Fruit fly (Drosophila melanogaster) whole organism, embryonic: ENCODE results near the gene fwd.

Experiments used
- Aef1 ChIP-seq: fragments of 200-800 bp; sonication (Bioruptor generic); IDR thresholded peaks from 3 replicates; pipeline ENCODE4 v1.3.6; 2022; ENCODE audit warnings: missing biosample characterization, missing genetic modification characterization
- Bgb ChIP-seq: fragments of 200-800 bp; sonication (Bioruptor generic); IDR thresholded peaks from 2 replicates; pipeline ENCODE4 v1.3.6; 2022; ENCODE audit warnings: missing biosample characterization, missing genetic modification characterization; ENCODE audit not compliant: partially characterized antibody
- CG10543 ChIP-seq: fragments of 200-800 bp; sonication (Bioruptor generic); optimal IDR thresholded peaks from 3 replicates; lab custom pipeline; 2017; ENCODE audit warnings: missing biosample characterization, mild to moderate bottlenecking, missing genetic modification characterization, moderate library complexity
- CG14965 ChIP-seq: fragments of 200-800 bp; sonication (Bioruptor generic); optimal IDR thresholded peaks from 2 replicates; lab custom pipeline; 2016; ENCODE audit warnings: missing biosample characterization, missing genetic modification characterization, borderline replicate concordance
- CG15514 ChIP-seq: fragments of 200-800 bp; sonication (Bioruptor generic); optimal IDR thresholded peaks from 3 replicates; lab custom pipeline; 2017; ENCODE audit warnings: missing biosample characterization, missing genetic modification characterization, mild to moderate bottlenecking, moderate library complexity, missing genetic modification reagents
- CG17802 ChIP-seq: fragments of 200-800 bp; sonication (Bioruptor generic); optimal IDR thresholded peaks from 2 replicates; lab custom pipeline; 2018; ENCODE audit warnings: missing biosample characterization, mild to moderate bottlenecking, missing genetic modification characterization, moderate library complexity
- CG18476 ChIP-seq: fragments of 200-800 bp; sonication (Bioruptor generic); optimal IDR thresholded peaks from 2 replicates; lab custom pipeline; 2016; ENCODE audit warnings: missing biosample characterization, mild to moderate bottlenecking, missing genetic modification characterization
- CG18619 ChIP-seq: fragments of 200-800 bp; sonication (Bioruptor generic); optimal IDR thresholded peaks from 3 replicates; lab custom pipeline; 2017; ENCODE audit warnings: missing biosample characterization, mild to moderate bottlenecking, missing genetic modification characterization
- CG7928 ChIP-seq: fragments of 200-800 bp; sonication (Bioruptor generic); optimal IDR thresholded peaks from 2 replicates; lab custom pipeline; 2017; ENCODE audit warnings: missing biosample characterization, mild to moderate bottlenecking, missing genetic modification characterization
- CG8089 ChIP-seq: fragments of 200-800 bp; sonication (Bioruptor generic); optimal IDR thresholded peaks from 3 replicates; lab custom pipeline; 2016; ENCODE audit warnings: missing biosample characterization, missing genetic modification characterization
- CG8924 ChIP-seq: fragments of 200-800 bp; optimal IDR thresholded peaks from 3 replicates; lab custom pipeline; 2019; ENCODE audit warnings: missing biosample characterization, mild to moderate bottlenecking, missing genetic modification characterization, moderate library complexity
- CG9437 ChIP-seq: fragments of 200-800 bp; sonication (Bioruptor generic); optimal IDR thresholded peaks from 2 replicates; lab custom pipeline; 2018; ENCODE audit warnings: missing biosample characterization, mild to moderate bottlenecking, missing genetic modification characterization
- D19B ChIP-seq: fragments of 200-800 bp; sonication (Bioruptor generic); optimal IDR thresholded peaks from 2 replicates; lab custom pipeline; 2017; ENCODE audit warnings: missing biosample characterization, mild to moderate bottlenecking, missing genetic modification characterization
- Dll ChIP-seq: fragments of 200-800 bp; sonication (Bioruptor generic); IDR thresholded peaks from 4 replicates; pipeline ENCODE4 v1.3.6; 2022; ENCODE audit warnings: missing biosample characterization, missing genetic modification characterization; ENCODE audit not compliant: partially characterized antibody
- GATAe ChIP-seq: fragments of 200-800 bp; sonication (Bioruptor generic); conservative IDR thresholded peaks from 2 replicates; pipeline ENCODE4 v1.3.6; 2022; ENCODE audit warnings: missing biosample characterization, missing genetic modification characterization
- HLH4C ChIP-seq: fragments of 200-800 bp; sonication (Bioruptor generic); IDR thresholded peaks from 3 replicates; pipeline ENCODE4 v1.3.6; 2022; ENCODE audit warnings: missing biosample characterization, missing genetic modification characterization; ENCODE audit not compliant: partially characterized antibody
- Hey ChIP-seq: fragments of 200-800 bp; sonication (Bioruptor generic); optimal IDR thresholded peaks from 3 replicates; lab custom pipeline; 2018; ENCODE audit warnings: missing biosample characterization, mild to moderate bottlenecking, missing genetic modification characterization
- Hmx ChIP-seq: fragments of 200-800 bp; sonication (Bioruptor generic); optimal IDR thresholded peaks from 2 replicates; lab custom pipeline; 2016; ENCODE audit warnings: missing biosample characterization, missing genetic modification characterization
- Hr78 ChIP-seq, 2 experiments: fragments of 200-800 bp in 1 of 2; fragments of >200 bp in 1 of 2; sonication (Bioruptor generic) in 1 of 2; optimal IDR thresholded peaks; 2 replicates each; lab custom pipeline; 2017 to 2019; ENCODE audit warnings: missing biosample characterization in 2 of 2, missing genetic modification characterization in 2 of 2, mild to moderate bottlenecking in 1 of 2, moderate library complexity in 1 of 2
- Lpt ChIP-seq: fragments of >200 bp; optimal IDR thresholded peaks from 2 replicates; lab custom pipeline; 2018; ENCODE audit warnings: missing biosample characterization, missing genetic modification characterization
- Med ChIP-seq: fragments of 200-800 bp; sonication (Bioruptor generic); peaks from one replicate; lab custom pipeline; 2016; ENCODE audit warnings: missing biosample characterization, missing genetic modification characterization, mild to moderate bottlenecking, inconsistent platforms, moderate library complexity
- Pdp1 ChIP-seq, 2 experiments: fragments of 200-800 bp; sonication (Bioruptor generic); optimal IDR thresholded peaks; 3 replicates each; lab custom pipeline; 2016; ENCODE audit warnings: missing biosample characterization in 2 of 2, missing genetic modification characterization in 2 of 2, mild to moderate bottlenecking in 1 of 2, moderate library complexity in 1 of 2
- Sox100B ChIP-seq: fragments of 200-800 bp; sonication (Bioruptor generic); optimal IDR thresholded peaks from 3 replicates; lab custom pipeline; 2018; ENCODE audit warnings: missing biosample characterization, mild to moderate bottlenecking, missing genetic modification characterization
- Sry-δ ChIP-seq: fragments of 200-800 bp; sonication (Bioruptor generic); optimal IDR thresholded peaks from 2 replicates; lab custom pipeline; 2016; ENCODE audit warnings: missing biosample characterization, missing genetic modification characterization
- TFAM ChIP-seq: fragments of 200-800 bp; sonication (Bioruptor generic); optimal IDR thresholded peaks from 2 replicates; lab custom pipeline; 2017; ENCODE audit warnings: missing biosample characterization, missing genetic modification characterization, inconsistent platforms
- amos ChIP-seq: fragments of 200-800 bp; sonication (Bioruptor generic); IDR thresholded peaks from 2 replicates; pipeline ENCODE4 v1.3.6; 2022; ENCODE audit warnings: missing biosample characterization, missing genetic modification characterization; ENCODE audit not compliant: partially characterized antibody
- ap ChIP-seq: fragments of 200-800 bp; sonication (Bioruptor generic); IDR thresholded peaks from 2 replicates; pipeline ENCODE4 v1.3.6; 2022; ENCODE audit warnings: missing biosample characterization, missing genetic modification characterization
- cas ChIP-seq: fragments of 200-800 bp; sonication (Bioruptor generic); IDR thresholded peaks from 2 replicates; pipeline ENCODE4 v1.3.6; 2022; ENCODE audit warnings: missing biosample characterization, missing genetic modification characterization
- chinmo ChIP-seq: fragments of 200-800 bp; sonication (Bioruptor generic); IDR thresholded peaks from 4 replicates; pipeline ENCODE4 v1.3.6; 2022; ENCODE audit warnings: missing biosample characterization, missing genetic modification characterization; ENCODE audit not compliant: partially characterized antibody
- dimm ChIP-seq: fragments of 200-800 bp; sonication (Bioruptor generic); IDR thresholded peaks from 2 replicates; pipeline ENCODE4 v1.3.6; 2022; ENCODE audit warnings: missing biosample characterization, missing genetic modification characterization
- eyg ChIP-seq: fragments of 200-800 bp; sonication (Bioruptor generic); optimal IDR thresholded peaks from 3 replicates; lab custom pipeline; 2016; ENCODE audit warnings: missing biosample characterization, missing genetic modification characterization
- fru ChIP-seq: fragments of >200 bp; optimal IDR thresholded peaks from 2 replicates; lab custom pipeline; 2017
- fu2 ChIP-seq: fragments of 200-800 bp; sonication (Bioruptor generic); optimal IDR thresholded peaks from 2 replicates; lab custom pipeline; 2016; ENCODE audit warnings: missing biosample characterization, missing genetic modification characterization
- grau ChIP-seq: fragments of 200-800 bp; optimal IDR thresholded peaks from 3 replicates; lab custom pipeline; 2019; ENCODE audit warnings: missing biosample characterization, mild to moderate bottlenecking, missing genetic modification characterization, moderate library complexity
- gsb-n ChIP-seq: fragments of 200-800 bp; sonication (Bioruptor generic); optimal IDR thresholded peaks from 3 replicates; lab custom pipeline; 2018; ENCODE audit warnings: missing biosample characterization, mild to moderate bottlenecking, missing genetic modification characterization
- inv ChIP-seq: fragments of 200-800 bp; sonication (Bioruptor generic); IDR thresholded peaks from 2 replicates; pipeline ENCODE4 v1.3.6; 2022; ENCODE audit warnings: missing biosample characterization, missing genetic modification characterization; ENCODE audit not compliant: partially characterized antibody
- kni ChIP-seq: fragments of 200-800 bp; sonication (Bioruptor generic); optimal IDR thresholded peaks from 3 replicates; lab custom pipeline; 2017; ENCODE audit warnings: mild to moderate bottlenecking, missing biosample characterization, missing genetic modification reagents, missing genetic modification characterization
- lab ChIP-seq: fragments of 200-800 bp; sonication (Bioruptor generic); optimal IDR thresholded peaks from 3 replicates; lab custom pipeline; 2017; ENCODE audit warnings: missing biosample characterization, missing genetic modification characterization, mild to moderate bottlenecking, moderate library complexity, missing genetic modification reagents
- lilli ChIP-seq: fragments of 200-800 bp; sonication (Bioruptor generic); optimal IDR thresholded peaks from 3 replicates; lab custom pipeline; 2016; ENCODE audit warnings: missing biosample characterization, missing genetic modification characterization
- lmd ChIP-seq: fragments of 200-800 bp; sonication (Bioruptor generic); IDR thresholded peaks from 2 replicates; pipeline ENCODE4 v1.3.6; 2022; ENCODE audit warnings: missing biosample characterization, missing genetic modification characterization
- nerfin-2 ChIP-seq: fragments of 200-800 bp; sonication (Bioruptor generic); IDR thresholded peaks from 2 replicates; pipeline ENCODE4 v1.3.6; 2022; ENCODE audit warnings: missing biosample characterization, missing genetic modification characterization; ENCODE audit not compliant: partially characterized antibody
- org-1 ChIP-seq: fragments of 200-800 bp; sonication (Bioruptor generic); optimal IDR thresholded peaks from 2 replicates; lab custom pipeline; 2017; ENCODE audit warnings: missing biosample characterization, missing genetic modification characterization
- pb ChIP-seq: fragments of 200-800 bp; sonication (Bioruptor generic); optimal IDR thresholded peaks from 3 replicates; lab custom pipeline; 2016; ENCODE audit warnings: missing biosample characterization, missing genetic modification characterization
- pho ChIP-seq: fragments of 200-800 bp; sonication (Bioruptor generic); optimal IDR thresholded peaks from 2 replicates; lab custom pipeline; 2016; ENCODE audit warnings: missing biosample characterization, missing genetic modification characterization
- row ChIP-seq: fragments of 200-800 bp; sonication (Bioruptor generic); IDR thresholded peaks from 3 replicates; pipeline ENCODE4 v1.3.6; 2022; ENCODE audit warnings: missing biosample characterization, missing genetic modification characterization
- sc ChIP-seq, 3 experiments: fragments of >200 bp in 2 of 3; fragments of 200-800 bp in 1 of 3; sonication (Bioruptor generic) in 1 of 3; optimal IDR thresholded peaks; 2 replicates in 2 of 3; 3 replicates in 1 of 3; lab custom pipeline; 2017; ENCODE audit warnings: mild to moderate bottlenecking in 1 of 3, missing biosample characterization in 1 of 3, missing genetic modification characterization in 1 of 3, missing genetic modification reagents in 1 of 3
- shn ChIP-seq: fragments of 200-800 bp; sonication (Bioruptor generic); optimal IDR thresholded peaks from 3 replicates; lab custom pipeline; 2016; ENCODE audit warnings: missing biosample characterization, missing genetic modification characterization
- sob ChIP-seq: fragments of 200-800 bp; sonication (Bioruptor generic); IDR thresholded peaks from 2 replicates; pipeline ENCODE4 v1.3.6; 2022; ENCODE audit warnings: missing biosample characterization, missing genetic modification characterization
- stc ChIP-seq: fragments of 200-800 bp; sonication (Bioruptor generic); IDR thresholded peaks from 2 replicates; pipeline ENCODE4 v1.3.6; 2022; ENCODE audit warnings: missing biosample characterization, missing genetic modification characterization
- tx ChIP-seq: fragments of 200-800 bp; sonication (Bioruptor generic); optimal IDR thresholded peaks from 2 replicates; lab custom pipeline; 2016; ENCODE audit warnings: missing biosample characterization, missing genetic modification characterization

Gene fwd

dm6 chr3L:349751-350150 lies 30.1 kb upstream of the fwd start (continued):
- TF ChIP-seq sob (GFP tag; lab: Robert Waterston, UW) = no peak
- no peak for TF ChIP-seq eyg (GFP tag; lab: Kevin White, UChicago)
- TF ChIP-seq tx = no peak
- no peak for TF ChIP-seq dimm (GFP tag; lab: Robert Waterston, UW)
- no peak for TF ChIP-seq Aef1 (GFP tag; lab: Robert Waterston, UW)
- no peak for TF ChIP-seq stc (GFP tag; lab: Robert Waterston, UW)
- peak; percentile 58 for TF ChIP-seq CG10543 (GFP tag; lab: Kevin White, UChicago)
- TF ChIP-seq fu2 (GFP tag; lab: Kevin White, UChicago) = no peak
- peak; percentile 33 for TF ChIP-seq lilli (GFP tag; lab: Kevin White, UChicago)
- no peak for TF ChIP-seq Hr78 (GFP tag; optimal IDR thresholded peaks at IDR 0.05; lab: Kevin White, UChicago)
- TF ChIP-seq kni (GFP tag; lab: Kevin White, UChicago) = no peak
- no peak for TF ChIP-seq Hey
- no peak for TF ChIP-seq org-1 (GFP tag; lab: Kevin White, UChicago)
- peak; percentile 55 for TF ChIP-seq Med (GFP tag; lab: Kevin White, UChicago)
- TF ChIP-seq ap (GFP tag; lab: Robert Waterston, UW) = no peak
- TF ChIP-seq shn (GFP tag; lab: Kevin White, UChicago) = no peak
- no peak for TF ChIP-seq Sry-δ (GFP tag; lab: Kevin White, UChicago)
- no peak for TF ChIP-seq CG18619
- no peak for TF ChIP-seq Hmx (GFP tag; lab: Kevin White, UChicago)
- peak; percentile 49; the same call in 2 of the 3 replicates for TF ChIP-seq row (GFP tag; lab: Robert Waterston, UW)
- no peak for TF ChIP-seq Sox100B (GFP tag; lab: Kevin White, UChicago)
- TF ChIP-seq Lpt = no peak
- no peak for TF ChIP-seq HLH4C (GFP tag; lab: Robert Waterston, UW)
- TF ChIP-seq TFAM (GFP tag; lab: Kevin White, UChicago) = no peak
- peak; percentile 45 for TF ChIP-seq grau
- TF ChIP-seq Dll (GFP tag; lab: Robert Waterston, UW) = no peak
- 0 out of 2 replicates have a peak, but pooled peaks have one; percentile 6 for TF ChIP-seq lmd (GFP tag; lab: Robert Waterston, UW)
- no peak for TF ChIP-seq CG17802 (tag; lab: Kevin White, UChicago)
- no peak for TF ChIP-seq inv (GFP tag; lab: Robert Waterston, UW)
- no peak for TF ChIP-seq GATAe (GFP tag; lab: Robert Waterston, UW)
- no peak for TF ChIP-seq D19B (GFP tag; lab: Kevin White, UChicago)
- TF ChIP-seq CG8089 = no peak
- TF ChIP-seq gsb-n = no peak
- TF ChIP-seq pho (GFP tag; lab: Kevin White, UChicago) = no peak
- TF ChIP-seq chinmo (GFP tag; lab: Robert Waterston, UW) = 0 out of 4 replicates have a peak, but pooled peaks have one; percentile 9
- no peak for TF ChIP-seq CG9437
- TF ChIP-seq CG15514 (GFP tag; lab: Kevin White, UChicago) = no peak
- no peak for TF ChIP-seq CG7928
- TF ChIP-seq cas (GFP tag; lab: Robert Waterston, UW) = no peak
- TF ChIP-seq amos = no peak
- TF ChIP-seq Bgb = no peak
- no peak for TF ChIP-seq CG8924
- no peak for TF ChIP-seq CG18476 (GFP tag; lab: Kevin White, UChicago)
- no peak for TF ChIP-seq CG14965
- no peak for TF ChIP-seq pb (GFP tag; lab: Kevin White, UChicago)
- no peak for TF ChIP-seq sc (optimal IDR thresholded peaks at IDR 0.05; lab: Kevin White, UChicago)
- TF ChIP-seq sc (GFP tag; optimal IDR thresholded peaks at IDR 0.05; lab: Kevin White, UChicago) = no peak
- peak in 1 of 2 experiments; percentile 41 for TF ChIP-seq Pdp1 (GFP tag; optimal IDR thresholded peaks at IDR 0.05; lab: Kevin White, UChicago)
- no peak for TF ChIP-seq nerfin-2
- TF ChIP-seq fru (lab: Kevin White, UChicago) = no peak
- TF ChIP-seq lab (GFP tag; lab: Kevin White, UChicago) = peak; percentile 6
